Fruit fly (Drosophila melanogaster) whole organism, embryonic: ENCODE results near the gene trx.

ENCODE experiments used
- BtbVII ChIP-seq: fragments of 200-800 bp; sonication (Bioruptor generic); optimal IDR thresholded peaks from 3 replicates; lab custom pipeline; 2017; ENCODE audit warnings: missing biosample characterization, mild to moderate bottlenecking, missing genetic modification characterization
- CG10543 ChIP-seq: fragments of 200-800 bp; sonication (Bioruptor generic); optimal IDR thresholded peaks from 3 replicates; lab custom pipeline; 2017; ENCODE audit warnings: missing biosample characterization, mild to moderate bottlenecking, missing genetic modification characterization, moderate library complexity
- CG11398 ChIP-seq: fragments of 200-800 bp; sonication (Bioruptor generic); optimal IDR thresholded peaks from 2 replicates; lab custom pipeline; 2016; ENCODE audit warnings: missing biosample characterization, missing genetic modification characterization
- CG12104 ChIP-seq: fragments of 200-800 bp; sonication (Bioruptor generic); optimal IDR thresholded peaks from 3 replicates; lab custom pipeline; 2016; ENCODE audit warnings: missing biosample characterization, missing genetic modification characterization
- CG14014 ChIP-seq: fragments of 200-800 bp; sonication (Bioruptor generic); IDR thresholded peaks from 2 replicates; pipeline ENCODE4 v1.3.6; 2022; ENCODE audit warnings: missing biosample characterization, missing genetic modification characterization
- CG15073 ChIP-seq: fragments of 200-800 bp; sonication (Bioruptor generic); optimal IDR thresholded peaks from 2 replicates; lab custom pipeline; 2016; ENCODE audit warnings: missing biosample characterization, missing genetic modification characterization
- CG1602 ChIP-seq: fragments of 200-800 bp; sonication (Bioruptor generic); optimal IDR thresholded peaks from 3 replicates; lab custom pipeline; 2016; ENCODE audit warnings: missing biosample characterization, missing genetic modification characterization
- CG17568 ChIP-seq: fragments of 200-800 bp; sonication (Bioruptor generic); optimal IDR thresholded peaks from 2 replicates; lab custom pipeline; 2018; ENCODE audit warnings: missing biosample characterization, mild to moderate bottlenecking, missing genetic modification characterization, moderate library complexity
- CG18262 ChIP-seq: fragments of 200-800 bp; optimal IDR thresholded peaks from 3 replicates; lab custom pipeline; 2019; ENCODE audit warnings: missing biosample characterization, mild to moderate bottlenecking, missing genetic modification characterization, moderate library complexity
- CG1832 ChIP-seq: fragments of 200-800 bp; sonication (Bioruptor generic); optimal IDR thresholded peaks from 2 replicates; lab custom pipeline; 2017; ENCODE audit warnings: missing biosample characterization, mild to moderate bottlenecking, missing genetic modification characterization, inconsistent platforms
- CG2120 ChIP-seq: fragments of 200-800 bp; sonication (Bioruptor generic); optimal IDR thresholded peaks from 3 replicates; lab custom pipeline; 2016; ENCODE audit warnings: missing biosample characterization, missing genetic modification characterization
- CG30431 ChIP-seq: fragments of 200-800 bp; sonication (Bioruptor generic); optimal IDR thresholded peaks from 2 replicates; lab custom pipeline; 2017; ENCODE audit warnings: missing biosample characterization, missing genetic modification characterization
- CG3281 ChIP-seq: fragments of 200-800 bp; sonication (Bioruptor generic); optimal IDR thresholded peaks from 3 replicates; lab custom pipeline; 2017; ENCODE audit warnings: missing biosample characterization, mild to moderate bottlenecking, missing genetic modification characterization
- CG42726 ChIP-seq: fragments of 200-800 bp; sonication (Bioruptor generic); IDR thresholded peaks from 2 replicates; pipeline ENCODE4 v1.3.6; 2022; ENCODE audit warnings: missing biosample characterization, missing genetic modification characterization; ENCODE audit not compliant: partially characterized antibody
- CG4424 ChIP-seq: fragments of 200-800 bp; sonication (Bioruptor generic); optimal IDR thresholded peaks from 3 replicates; lab custom pipeline; 2016; ENCODE audit warnings: missing biosample characterization, missing genetic modification characterization
- CG4617 ChIP-seq: fragments of 200-800 bp; sonication (Bioruptor generic); optimal IDR thresholded peaks from 3 replicates; lab custom pipeline; 2016; ENCODE audit warnings: missing biosample characterization, missing genetic modification characterization, borderline replicate concordance
- CG7839 ChIP-seq: fragments of 200-800 bp; sonication (Bioruptor generic); optimal IDR thresholded peaks from 3 replicates; lab custom pipeline; 2018; ENCODE audit warnings: missing biosample characterization, mild to moderate bottlenecking, missing genetic modification characterization, moderate library complexity
- CG9437 ChIP-seq: fragments of 200-800 bp; sonication (Bioruptor generic); optimal IDR thresholded peaks from 2 replicates; lab custom pipeline; 2018; ENCODE audit warnings: missing biosample characterization, mild to moderate bottlenecking, missing genetic modification characterization
- CG9797 ChIP-seq: fragments of 200-800 bp; sonication (Bioruptor generic); optimal IDR thresholded peaks from 3 replicates; lab custom pipeline; 2018; ENCODE audit warnings: missing biosample characterization, mild to moderate bottlenecking, missing genetic modification characterization
- CG9817 ChIP-seq: fragments of 200-800 bp; sonication (Bioruptor generic); optimal IDR thresholded peaks from 2 replicates; lab custom pipeline; 2018; ENCODE audit warnings: missing biosample characterization, mild to moderate bottlenecking, missing genetic modification characterization, moderate library complexity
- Dbx ChIP-seq: fragments of 200-800 bp; sonication (Bioruptor generic); IDR thresholded peaks from 3 replicates; pipeline ENCODE4 v1.3.6; 2022; ENCODE audit warnings: missing biosample characterization, missing genetic modification characterization
- HmgD ChIP-seq: fragments of 200-800 bp; sonication (Bioruptor generic); optimal IDR thresholded peaks from 3 replicates; lab custom pipeline; 2016; ENCODE audit warnings: missing biosample characterization, missing genetic modification characterization
- Hr3 ChIP-seq: fragments of 200-800 bp; sonication (Bioruptor generic); optimal IDR thresholded peaks from 3 replicates; lab custom pipeline; 2016; ENCODE audit warnings: missing biosample characterization, missing genetic modification characterization
- Hr78 ChIP-seq, 2 experiments: fragments of 200-800 bp in 1 of 2; fragments of >200 bp in 1 of 2; sonication (Bioruptor generic) in 1 of 2; optimal IDR thresholded peaks; 2 replicates each; lab custom pipeline; 2017 to 2019; ENCODE audit warnings: missing biosample characterization in 2 of 2, missing genetic modification characterization in 2 of 2, mild to moderate bottlenecking in 1 of 2, moderate library complexity in 1 of 2
- MESR4 ChIP-seq: fragments of 200-800 bp; sonication (Bioruptor generic); optimal IDR thresholded peaks from 2 replicates; lab custom pipeline; 2018; ENCODE audit warnings: missing biosample characterization, mild to moderate bottlenecking, missing genetic modification characterization, moderate library complexity
- Meics ChIP-seq: fragments of 200-800 bp; sonication (Bioruptor generic); optimal IDR thresholded peaks from 2 replicates; lab custom pipeline; 2017; ENCODE audit warnings: missing biosample characterization, mild to moderate bottlenecking, missing genetic modification characterization
- Oli ChIP-seq: fragments of 200-800 bp; sonication (Bioruptor generic); optimal IDR thresholded peaks from 2 replicates; lab custom pipeline; 2018; ENCODE audit warnings: missing biosample characterization, mild to moderate bottlenecking, missing genetic modification characterization, moderate library complexity
- PHDP ChIP-seq: fragments of 200-800 bp; sonication (Bioruptor generic); optimal IDR thresholded peaks from 3 replicates; lab custom pipeline; 2018; ENCODE audit warnings: missing biosample characterization, mild to moderate bottlenecking, missing genetic modification characterization, moderate library complexity
- Sox102F ChIP-seq: fragments of 200-800 bp; sonication (Bioruptor generic); optimal IDR thresholded peaks from 2 replicates; lab custom pipeline; 2018; ENCODE audit warnings: missing biosample characterization, mild to moderate bottlenecking, missing genetic modification characterization, moderate library complexity
- Stat92E ChIP-seq, 3 experiments: fragments of >200 bp in 2 of 3; fragments of 200-800 bp in 1 of 3; sonication (Bioruptor generic) in 1 of 3; optimal IDR thresholded peaks; 2 replicates each; lab custom pipeline; 2017 to 2019; ENCODE audit warnings: missing biosample characterization in 3 of 3, missing genetic modification characterization in 3 of 3, mild to moderate bottlenecking in 1 of 3, moderate library complexity in 1 of 3
- Xbp1 ChIP-seq: fragments of 200-800 bp; sonication (Bioruptor generic); optimal IDR thresholded peaks from 3 replicates; lab custom pipeline; 2016; ENCODE audit warnings: missing biosample characterization, mild to moderate bottlenecking, missing genetic modification characterization
- bowl ChIP-seq: fragments of 200-800 bp; sonication (Bioruptor generic); IDR thresholded peaks from 2 replicates; pipeline ENCODE4 v1.3.6; 2022; ENCODE audit warnings: missing biosample characterization, missing genetic modification characterization
- crol ChIP-seq: fragments of 200-800 bp; sonication (Bioruptor generic); IDR thresholded peaks from 2 replicates; pipeline ENCODE4 v1.3.6; 2022; ENCODE audit warnings: missing biosample characterization, missing genetic modification characterization
- cwo ChIP-seq: fragments of 200-800 bp; sonication (Bioruptor generic); optimal IDR thresholded peaks from 3 replicates; lab custom pipeline; 2017; ENCODE audit warnings: missing biosample characterization, missing genetic modification characterization, mild to moderate bottlenecking, moderate library complexity, missing genetic modification reagents
- disco-r ChIP-seq: fragments of 200-800 bp; sonication (Bioruptor generic); optimal IDR thresholded peaks from 2 replicates; lab custom pipeline; 2016; ENCODE audit warnings: missing biosample characterization, missing genetic modification characterization
- dpn ChIP-seq, 2 experiments: fragments of 200-800 bp; sonication (Bioruptor generic); optimal IDR thresholded peaks; 3 replicates each; lab custom pipeline; 2016; ENCODE audit warnings: missing biosample characterization in 2 of 2, missing genetic modification characterization in 2 of 2
- eve ChIP-seq, 2 experiments: fragments of >200 bp; optimal IDR thresholded peaks; 2 replicates each; lab custom pipeline; 2017; ENCODE audit warnings: missing biosample characterization in 2 of 2, missing genetic modification characterization in 2 of 2
- exex ChIP-seq: fragments of 200-800 bp; sonication (Bioruptor generic); optimal IDR thresholded peaks from 4 replicates; lab custom pipeline; 2018; ENCODE audit warnings: missing biosample characterization, mild to moderate bottlenecking, missing genetic modification characterization, moderate library complexity
- gro ChIP-seq: fragments of 200-800 bp; sonication (Bioruptor generic); optimal IDR thresholded peaks from 2 replicates; lab custom pipeline; 2016; ENCODE audit warnings: missing biosample characterization, missing genetic modification characterization
- knrl ChIP-seq: fragments of 200-800 bp; sonication (Bioruptor generic); IDR thresholded peaks from 3 replicates; pipeline ENCODE4 v1.3.6; 2022; ENCODE audit warnings: missing biosample characterization, missing genetic modification characterization; ENCODE audit not compliant: partially characterized antibody
- lilli ChIP-seq: fragments of 200-800 bp; sonication (Bioruptor generic); optimal IDR thresholded peaks from 3 replicates; lab custom pipeline; 2016; ENCODE audit warnings: missing biosample characterization, missing genetic modification characterization
- phol ChIP-seq: fragments of 200-800 bp; sonication (Bioruptor generic); optimal IDR thresholded peaks from 3 replicates; lab custom pipeline; 2018; ENCODE audit warnings: missing biosample characterization, mild to moderate bottlenecking, missing genetic modification characterization, moderate library complexity
- salm ChIP-seq: fragments of 200-800 bp; sonication (Bioruptor generic); optimal IDR thresholded peaks from 2 replicates; lab custom pipeline; 2018; ENCODE audit warnings: missing biosample characterization, mild to moderate bottlenecking, missing genetic modification characterization
- sens-2 ChIP-seq: fragments of 200-800 bp; sonication (Bioruptor generic); IDR thresholded peaks from 2 replicates; pipeline ENCODE4 v1.3.6; 2022; ENCODE audit warnings: missing biosample characterization, missing genetic modification characterization
- tio ChIP-seq: fragments of 200-800 bp; sonication (Bioruptor generic); optimal IDR thresholded peaks from 2 replicates; lab custom pipeline; 2017; ENCODE audit warnings: missing biosample characterization, missing genetic modification characterization, inconsistent platforms
- trh ChIP-seq: fragments of 200-800 bp; sonication (Bioruptor generic); optimal IDR thresholded peaks from 2 replicates; lab custom pipeline; 2016; ENCODE audit warnings: missing biosample characterization, missing genetic modification characterization
- tup ChIP-seq: fragments of 200-800 bp; sonication (Bioruptor generic); optimal IDR thresholded peaks from 2 replicates; lab custom pipeline; 2016; ENCODE audit warnings: missing biosample characterization, mild to moderate bottlenecking, missing genetic modification characterization, moderate library complexity

The trx gene

DNA sequence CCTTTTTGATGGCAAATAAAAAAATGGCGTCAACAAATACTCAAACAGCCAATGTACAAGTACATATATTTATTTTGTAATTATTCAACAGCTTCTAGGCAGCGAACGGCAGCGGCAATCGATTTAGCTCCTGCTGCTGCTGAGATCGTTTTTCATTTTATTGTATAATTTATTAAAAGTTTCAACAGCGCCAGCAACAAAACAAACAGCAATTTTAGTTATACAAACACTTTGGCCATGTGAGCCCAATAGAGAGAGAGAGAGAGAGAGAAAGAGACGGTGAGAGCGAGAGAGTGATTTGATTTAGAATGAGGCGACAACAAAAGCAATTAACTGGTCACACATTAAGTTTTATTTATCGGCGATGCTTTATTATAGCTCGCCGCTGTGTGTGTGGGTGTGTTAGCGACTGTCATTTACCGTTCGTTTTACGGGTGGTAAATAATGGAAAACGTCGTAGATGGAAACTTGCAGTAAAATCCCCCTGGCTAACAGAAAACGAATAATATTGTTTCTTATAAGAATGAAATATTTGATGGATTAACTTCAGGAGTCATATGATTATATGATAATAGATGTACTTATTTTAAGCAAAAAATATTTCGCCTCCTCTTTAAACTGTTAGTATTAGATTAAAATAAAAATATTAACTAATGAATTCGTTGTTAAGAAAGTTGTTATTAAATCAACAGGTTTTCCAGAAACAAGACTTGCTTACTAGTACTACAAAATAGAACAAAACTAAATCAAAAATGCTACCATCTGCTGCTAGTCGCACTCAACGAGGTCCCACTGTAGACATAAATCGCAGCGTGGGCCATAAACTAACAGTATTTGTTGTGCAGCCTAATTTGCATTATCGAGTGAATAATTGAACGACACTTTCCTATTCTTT is 1.4 kb downstream of the trx start (continued):
- TF ChIP-seq Hr3: peak; percentile 33
- TF ChIP-seq dpn (GFP tag; optimal IDR thresholded peaks at IDR 0.05; lab: Kevin White, UChicago): peak in 1 of 2 experiments; percentile 5
- TF ChIP-seq Oli: peak; percentile 34
- peak; percentile 36 for TF ChIP-seq Sox102F (GFP tag; lab: Kevin White, UChicago)
- TF ChIP-seq tup (GFP tag; lab: Kevin White, UChicago): peak; percentile 12
- no peak for TF ChIP-seq knrl (GFP tag; lab: Robert Waterston, UW)
- peak; percentile 1 for TF ChIP-seq PHDP (tag; lab: Kevin White, UChicago)
- TF ChIP-seq CG9797: no peak
- TF ChIP-seq CG1602: peak; percentile 10
- TF ChIP-seq trh (GFP tag; lab: Kevin White, UChicago): peak; percentile 10
- peak in 1 of 3 experiments; percentile 84 for TF ChIP-seq Stat92E (GFP tag; optimal IDR thresholded peaks at IDR 0.05; lab: Kevin White, UChicago)
- TF ChIP-seq CG15073 (GFP tag; lab: Kevin White, UChicago): no peak
- TF ChIP-seq disco-r (GFP tag; lab: Kevin White, UChicago): peak; percentile 23
- TF ChIP-seq crol (GFP tag; lab: Robert Waterston, UW): no peak
- TF ChIP-seq BtbVII (GFP tag; lab: Kevin White, UChicago): peak; percentile 58
- peak; percentile 16 for TF ChIP-seq CG9437
- peak; percentile 38 for TF ChIP-seq phol
- TF ChIP-seq cwo (GFP tag; lab: Kevin White, UChicago): peak; percentile 21
- no peak for TF ChIP-seq bowl
- peak; percentile 26 for TF ChIP-seq CG7839 (tag; lab: Kevin White, UChicago)
- TF ChIP-seq Hr78 (GFP tag; optimal IDR thresholded peaks at IDR 0.05; lab: Kevin White, UChicago): no peak
- peak; percentile 11 for TF ChIP-seq CG12104 (GFP tag; lab: Kevin White, UChicago)
- peak; percentile 3 for TF ChIP-seq CG30431 (GFP tag; lab: Kevin White, UChicago)
- no peak for TF ChIP-seq CG4617
- peak; percentile 26 for TF ChIP-seq CG2120 (GFP tag; lab: Kevin White, UChicago)
- peak in 1 of 2 experiments; percentile 32 for TF ChIP-seq eve (GFP tag; optimal IDR thresholded peaks at IDR 0.05; lab: Kevin White, UChicago)
- TF ChIP-seq CG9817 (tag; lab: Kevin White, UChicago): peak; percentile 16
- no peak for TF ChIP-seq Dbx
- TF ChIP-seq CG11398: no peak
- peak; percentile 23 for TF ChIP-seq CG4424 (GFP tag; lab: Kevin White, UChicago)
- TF ChIP-seq tio (GFP tag; lab: Kevin White, UChicago): peak; percentile 34
- peak; percentile 9 for TF ChIP-seq CG3281 (GFP tag; lab: Kevin White, UChicago)
- peak; percentile 6 for TF ChIP-seq Meics (GFP tag; lab: Kevin White, UChicago)
- TF ChIP-seq CG18262: peak; percentile 10
- no peak for TF ChIP-seq HmgD (GFP tag; lab: Kevin White, UChicago)
- peak; percentile 77 for TF ChIP-seq exex (tag; lab: Kevin White, UChicago)
- no peak for TF ChIP-seq sens-2 (GFP tag; lab: Robert Waterston, UW)
- peak; percentile 3 for TF ChIP-seq CG17568 (GFP tag; lab: Kevin White, UChicago)
- TF ChIP-seq MESR4: no peak
- TF ChIP-seq CG42726 (GFP tag; lab: Robert Waterston, UW): no peak
- peak; percentile 17 for TF ChIP-seq Xbp1 (GFP tag; lab: Kevin White, UChicago)
- TF ChIP-seq CG14014 (GFP tag; lab: Robert Waterston, UW): no peak
- peak; percentile 0 for TF ChIP-seq CG1832 (GFP tag; lab: Kevin White, UChicago)
- TF ChIP-seq lilli (GFP tag; lab: Kevin White, UChicago): peak; percentile 40
- TF ChIP-seq salm (tag; lab: Kevin White, UChicago): peak; percentile 1
- peak; percentile 75 for TF ChIP-seq gro (GFP tag; lab: Kevin White, UChicago)
- TF ChIP-seq CG10543 (GFP tag; lab: Kevin White, UChicago): peak; percentile 66
